Worm (Caenorhabditis elegans) whole organism, L4 larva: Measurements from ENCODE around the gene spo-11.

Experiments used
- D1046.2 ChIP-seq: fragments of 200-800 bp; sonication (Bioruptor generic); IDR thresholded peaks from 2 replicates; pipeline ENCODE4 v1.3.6; 2022; ENCODE audit warnings: missing genetic modification characterization, missing compliant biosample characterization
- F10B5.3 ChIP-seq: sonication (generic microtip); optimal IDR thresholded peaks from 2 replicates; lab custom pipeline; 2016; ENCODE audit warnings: mild to moderate bottlenecking, missing genetic modification characterization, missing compliant biosample characterization
- F49E8.2 ChIP-seq: sonication (generic microtip); optimal IDR thresholded peaks from 2 replicates; lab custom pipeline; 2016; ENCODE audit warnings: missing compliant biosample characterization, mild to moderate bottlenecking, missing genetic modification characterization, borderline replicate concordance
- T26A8.4 ChIP-seq: fragments of 200-800 bp; sonication (Bioruptor generic); IDR thresholded peaks from 2 replicates; pipeline ENCODE4 v1.3.6; 2022; ENCODE audit warnings: missing genetic modification characterization, missing compliant biosample characterization
- Y105C5A.15 ChIP-seq: fragments of 200-800 bp; sonication (Bioruptor generic); IDR thresholded peaks from 2 replicates; pipeline ENCODE4 v1.3.6; 2022; ENCODE audit warnings: missing genetic modification characterization, missing compliant biosample characterization
- ZK546.5 ChIP-seq, 2 experiments: sonication (generic microtip); optimal IDR thresholded peaks; 2 replicates each; lab custom pipeline; 2017; ENCODE audit warnings: missing biosample characterization in 2 of 2, missing genetic modification characterization in 2 of 2
- aha-1 ChIP-seq: fragments of 150-350 bp; peaks from one replicate; lab custom pipeline; 2014; ENCODE audit warnings: missing biosample characterization, missing genetic modification characterization
- arid-1 ChIP-seq: fragments of 200-800 bp; sonication (Bioruptor generic); conservative IDR thresholded peaks from 2 replicates; pipeline ENCODE4 v1.3.6; 2022; ENCODE audit warnings: missing genetic modification reagents, missing genetic modification characterization, missing compliant biosample characterization
- ceh-20 ChIP-seq: fragments of 200-800 bp; sonication (Bioruptor generic); IDR thresholded peaks from 2 replicates; pipeline ENCODE4 v1.3.6; 2022; ENCODE audit warnings: missing genetic modification reagents, missing genetic modification characterization, missing compliant biosample characterization
- ceh-32 ChIP-seq: sonication (generic microtip); optimal IDR thresholded peaks from 2 replicates; lab custom pipeline; 2016; ENCODE audit warnings: mild to moderate bottlenecking, missing genetic modification characterization, missing compliant biosample characterization; ENCODE audit not compliant: poor library complexity
- ceh-62 ChIP-seq: sonication (generic microtip); optimal IDR thresholded peaks from 2 replicates; lab custom pipeline; 2017; ENCODE audit warnings: missing biosample characterization, missing genetic modification characterization
- ceh-82 ChIP-seq: sonication (generic microtip); optimal IDR thresholded peaks from 2 replicates; lab custom pipeline; 2017; ENCODE audit warnings: missing biosample characterization, missing genetic modification characterization
- cey-2 ChIP-seq: sonication (generic microtip); optimal IDR thresholded peaks from 3 replicates; lab custom pipeline; 2017; ENCODE audit warnings: missing genetic modification characterization, mild to moderate bottlenecking, missing compliant biosample characterization, antibody characterized with exemption, borderline replicate concordance; ENCODE audit not compliant: insufficient read depth
- ctbp-1 ChIP-seq: fragments of 200-800 bp; sonication (Bioruptor generic); IDR thresholded peaks from 2 replicates; pipeline ENCODE4 v1.3.6; 2022; ENCODE audit warnings: missing genetic modification reagents, missing genetic modification characterization, missing compliant biosample characterization
- daf-16 ChIP-seq, 3 experiments: sonication (generic microtip); optimal IDR thresholded peaks; 2 replicates each; lab custom pipeline; 2016 to 2017; ENCODE audit warnings: missing genetic modification characterization in 3 of 3, missing genetic modification reagents in 3 of 3, mild to moderate bottlenecking in 2 of 3, missing compliant biosample characterization in 2 of 3, missing biosample characterization in 1 of 3, moderate library complexity in 1 of 3
- daf-19 ChIP-seq: fragments of 200-800 bp; sonication (Bioruptor generic); conservative IDR thresholded peaks from 2 replicates; pipeline ENCODE4 v1.3.6; 2022; ENCODE audit warnings: missing genetic modification characterization, missing compliant biosample characterization
- dmd-8 ChIP-seq: fragments of 200-800 bp; sonication (Bioruptor generic); IDR thresholded peaks from 2 replicates; pipeline ENCODE4 v1.3.6; 2022; ENCODE audit warnings: missing genetic modification characterization, missing compliant biosample characterization
- egl-27 ChIP-seq: sonication (generic microtip); optimal IDR thresholded peaks from 3 replicates; lab custom pipeline; 2017; ENCODE audit warnings: missing biosample characterization, missing genetic modification reagents, missing genetic modification characterization
- hlh-30 ChIP-seq: sonication (generic microtip); optimal IDR thresholded peaks from 2 replicates; lab custom pipeline; 2017; ENCODE audit warnings: antibody characterized with exemption, mild to moderate bottlenecking, missing genetic modification characterization, missing compliant biosample characterization; ENCODE audit not compliant: insufficient read depth
- lim-7 ChIP-seq: fragments of 200-800 bp; sonication (Bioruptor generic); IDR thresholded peaks from 2 replicates; pipeline ENCODE4 v1.3.6; 2022; ENCODE audit warnings: missing genetic modification characterization, missing compliant biosample characterization
- lin-1 ChIP-seq: fragments of 200-800 bp; sonication (Bioruptor generic); IDR thresholded peaks from 2 replicates; pipeline ENCODE4 v1.3.6; 2022; ENCODE audit warnings: missing genetic modification reagents, missing genetic modification characterization, missing compliant biosample characterization
- madf-9 ChIP-seq: fragments of 200-800 bp; sonication (Bioruptor generic); conservative IDR thresholded peaks from 2 replicates; pipeline ENCODE4 v1.3.6; 2022; ENCODE audit warnings: missing genetic modification reagents, missing genetic modification characterization, missing compliant biosample characterization
- nhr-10 ChIP-seq: fragments of 150-350 bp; optimal IDR thresholded peaks from 2 replicates; lab custom pipeline; 2014; ENCODE audit warnings: missing biosample characterization, missing genetic modification characterization
- nhr-11 ChIP-seq: fragments of 150-350 bp; optimal IDR thresholded peaks from 2 replicates; lab custom pipeline; 2014; ENCODE audit warnings: missing biosample characterization, missing genetic modification characterization
- nhr-111 ChIP-seq: fragments of 200-800 bp; sonication (Bioruptor generic); optimal IDR thresholded peaks from 2 replicates; lab custom pipeline; 2018; ENCODE audit warnings: mild to moderate bottlenecking, missing genetic modification characterization, missing compliant biosample characterization
- nhr-48 ChIP-seq: sonication (generic microtip); optimal IDR thresholded peaks from 2 replicates; lab custom pipeline; 2016; ENCODE audit warnings: mild to moderate bottlenecking, missing genetic modification characterization, missing compliant biosample characterization
- nhr-6 ChIP-seq: fragments of 150-350 bp; optimal IDR thresholded peaks from 2 replicates; lab custom pipeline; 2014; ENCODE audit warnings: missing biosample characterization, missing genetic modification characterization
- nhr-76 ChIP-seq: fragments of 150-350 bp; optimal IDR thresholded peaks from 2 replicates; lab custom pipeline; 2014; ENCODE audit warnings: missing biosample characterization, missing genetic modification characterization
- pha-4 ChIP-seq, 2 experiments: fragments of 150-350 bp in 1 of 2; fragments of 200-800 bp in 1 of 2; sonication (Bioruptor generic) in 1 of 2; IDR thresholded peaks in 1 of 2; optimal IDR thresholded peaks in 1 of 2; 2 replicates each; pipeline versions ENCODE4 v1.3.6 to Lab custom; 2014 to 2022; ENCODE audit warnings: missing genetic modification characterization in 2 of 2, missing genetic modification reagents in 2 of 2, missing biosample characterization in 1 of 2, missing compliant biosample characterization in 1 of 2
- pqm-1 ChIP-seq: sonication (generic microtip); optimal IDR thresholded peaks from 2 replicates; lab custom pipeline; 2017; ENCODE audit warnings: missing biosample characterization, missing genetic modification characterization
- rbr-2 ChIP-seq: sonication (generic microtip); optimal IDR thresholded peaks from 2 replicates; lab custom pipeline; 2016; ENCODE audit warnings: missing genotype, missing genetic modification characterization, missing compliant biosample characterization
- saeg-2 ChIP-seq: fragments of 200-800 bp; sonication (Bioruptor generic); IDR thresholded peaks from 2 replicates; pipeline ENCODE4 v1.3.6; 2022; ENCODE audit warnings: missing genetic modification reagents, missing genetic modification characterization, missing compliant biosample characterization
- set-16 ChIP-seq: fragments of 200-800 bp; sonication (Bioruptor generic); IDR thresholded peaks from 2 replicates; pipeline ENCODE4 v1.3.6; 2022; ENCODE audit warnings: missing genetic modification reagents, missing genetic modification characterization, missing compliant biosample characterization
- snpc-4 ChIP-seq: fragments of 150-350 bp; optimal IDR thresholded peaks from 2 replicates; lab custom pipeline; 2014; ENCODE audit warnings: missing biosample characterization, missing genetic modification characterization
- unc-62 ChIP-seq, 3 experiments: fragments of 150-350 bp in 1 of 3; sonication (generic microtip); optimal IDR thresholded peaks in 2 of 3; peaks in 1 of 3; 1 replicate in 1 of 3; 2 replicates in 2 of 3; lab custom pipeline; 2014 to 2017; ENCODE audit warnings: missing biosample characterization in 3 of 3, missing genetic modification characterization in 3 of 3, missing genetic modification reagents in 3 of 3, missing genotype in 1 of 3
- zfp-2 ChIP-seq: sonication (generic microtip); optimal IDR thresholded peaks from 2 replicates; lab custom pipeline; 2016; ENCODE audit warnings: mild to moderate bottlenecking, missing genetic modification characterization, missing compliant biosample characterization
- ztf-11 ChIP-seq: fragments of 150-350 bp; optimal IDR thresholded peaks from 2 replicates; lab custom pipeline; 2014; ENCODE audit warnings: missing biosample characterization, missing genetic modification characterization

The spo-11 gene

DNA sequence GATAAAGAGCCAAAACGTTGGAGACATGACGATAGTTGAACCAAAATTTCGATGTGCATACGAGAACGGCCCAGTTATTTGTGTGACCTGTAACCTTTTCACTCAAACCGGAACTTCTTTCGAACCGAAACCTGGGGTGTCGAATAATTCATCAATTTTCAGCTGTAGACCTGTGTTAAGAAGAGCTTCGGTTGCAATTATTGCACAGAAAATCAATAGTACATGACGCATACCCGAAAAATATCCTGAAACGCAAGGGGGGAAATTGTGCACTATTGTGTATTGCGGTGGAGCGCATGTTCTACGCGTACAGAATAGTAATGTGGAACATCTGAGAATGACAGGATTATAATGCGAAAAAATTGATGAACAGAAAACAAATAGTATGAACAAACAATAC lies 14.9 kb downstream of the spo-11 start, which contains the start of gene pigk-1 (continued):
- TF ChIP-seq madf-9 (GFP tag; lab: Robert Waterston, UW): 0 out of 2 replicates have a peak, but pooled peaks have one; percentile 17
- no peak for TF ChIP-seq pqm-1 (tag; lab: Kevin White, UChicago)
- TF ChIP-seq saeg-2 (GFP tag; lab: Robert Waterston, UW): no peak
- TF ChIP-seq nhr-48 (tag; lab: Kevin White, UChicago): no peak
- TF ChIP-seq F49E8.2 (tag; lab: Kevin White, UChicago): peak; percentile 58
- TF ChIP-seq pha-4 (GFP tag; IDR thresholded peaks at IDR 0.05; lab: Robert Waterston, UW): peak; percentile 54; the same call in 1 of the 2 replicates
- TF ChIP-seq pha-4 (tag; optimal IDR thresholded peaks at IDR 0.05; lab: Kevin White, UChicago): no peak
- TF ChIP-seq ztf-11 (tag; lab: Kevin White, UChicago): no peak
- no peak for TF ChIP-seq aha-1 (tag; lab: Kevin White, UChicago)
- TF ChIP-seq daf-19 (GFP tag; lab: Robert Waterston, UW): 0 out of 2 replicates have a peak, but pooled peaks have one; percentile 41
- peak; percentile 12; the same call in 1 of the 2 replicates for TF ChIP-seq ctbp-1 (GFP tag; lab: Robert Waterston, UW)
- no peak for TF ChIP-seq ceh-20

DNA sequence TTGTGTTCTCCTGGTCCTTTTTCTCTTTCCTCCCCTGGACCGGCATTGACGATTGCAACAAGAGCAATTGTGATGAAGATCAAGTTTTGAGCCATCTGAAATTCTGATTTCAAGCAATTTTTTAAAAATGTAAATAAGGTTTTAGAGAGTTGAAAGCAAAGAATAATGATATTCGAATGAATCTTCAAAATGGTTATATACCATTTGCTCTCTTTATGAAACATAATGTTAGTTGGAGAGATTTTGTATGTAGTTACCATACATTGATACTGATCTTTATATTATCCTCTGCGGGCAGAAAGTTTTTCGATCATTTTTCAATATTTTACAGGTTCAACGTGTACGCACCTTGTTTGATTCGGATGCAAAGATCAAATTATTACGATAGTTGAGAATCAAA lies 18.9 kb downstream of the spo-11 start, which contains the start of gene srlf-24:
Gene srlf-24 (minus strand): TSS at position 101 of the 400 bp plus-strand sequence.
- no peak for TF ChIP-seq nhr-11 (tag; lab: Kevin White, UChicago)
- TF ChIP-seq dmd-8 (GFP tag; lab: Robert Waterston, UW): no peak
- TF ChIP-seq nhr-111: no peak
- no peak for TF ChIP-seq ceh-62
- no peak for TF ChIP-seq rbr-2
- TF ChIP-seq F49E8.2 (tag; lab: Kevin White, UChicago): no peak
- TF ChIP-seq nhr-6 (tag; lab: Kevin White, UChicago): no peak
- TF ChIP-seq ctbp-1 (GFP tag; lab: Robert Waterston, UW): no peak
- TF ChIP-seq pha-4 (GFP tag; IDR thresholded peaks at IDR 0.05; lab: Robert Waterston, UW): no peak
- TF ChIP-seq pha-4 (tag; optimal IDR thresholded peaks at IDR 0.05; lab: Kevin White, UChicago): no peak
- TF ChIP-seq T26A8.4 (GFP tag; lab: Robert Waterston, UW): no peak
- TF ChIP-seq snpc-4 (tag; lab: Kevin White, UChicago): no peak
- no peak for TF ChIP-seq arid-1 (GFP tag; lab: Robert Waterston, UW)
- no peak for TF ChIP-seq ceh-32 (tag; lab: Kevin White, UChicago)
- no peak for TF ChIP-seq egl-27
- TF ChIP-seq cey-2 (tag; lab: Kevin White, UChicago): no peak
- TF ChIP-seq F10B5.3 (tag; lab: Kevin White, UChicago): no peak
- TF ChIP-seq ZK546.5 (tag; optimal IDR thresholded peaks at IDR 0.05; lab: Kevin White, UChicago): no peak
- no peak for TF ChIP-seq nhr-76 (tag; lab: Kevin White, UChicago)
- no peak for TF ChIP-seq hlh-30 (tag; lab: Kevin White, UChicago)

DNA sequence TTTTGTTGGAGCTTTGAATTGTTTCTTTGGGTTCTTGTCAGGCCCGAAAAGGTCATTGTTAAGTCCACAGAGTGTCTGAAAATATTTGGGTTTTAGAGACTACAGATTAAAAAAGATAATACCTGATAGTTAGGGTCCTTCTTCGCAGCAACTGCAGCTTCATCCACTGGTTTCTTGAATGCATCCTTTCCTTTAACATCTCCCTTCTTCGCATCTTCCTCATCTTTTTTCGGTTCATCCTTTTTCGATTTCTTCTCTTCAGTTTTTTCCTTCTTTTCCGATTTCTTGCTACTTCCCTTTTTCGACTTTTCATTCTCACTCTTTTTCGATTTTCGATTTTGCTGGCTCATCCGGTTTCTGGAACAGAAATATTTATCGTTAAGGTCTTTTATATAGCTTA lies 21.2 kb downstream of the spo-11 start:
- TF ChIP-seq ceh-20 (no peak), unc-62 (GFP tag; optimal IDR thresholded peaks at IDR 0.05 in 1 of 2; lab: Kevin White, UChicago) (peak in 1 of 2 experiments; percentile 85), unc-62 (tag; optimal IDR thresholded peaks at IDR 0.05; lab: Kevin White, UChicago) (no peak)

DNA sequence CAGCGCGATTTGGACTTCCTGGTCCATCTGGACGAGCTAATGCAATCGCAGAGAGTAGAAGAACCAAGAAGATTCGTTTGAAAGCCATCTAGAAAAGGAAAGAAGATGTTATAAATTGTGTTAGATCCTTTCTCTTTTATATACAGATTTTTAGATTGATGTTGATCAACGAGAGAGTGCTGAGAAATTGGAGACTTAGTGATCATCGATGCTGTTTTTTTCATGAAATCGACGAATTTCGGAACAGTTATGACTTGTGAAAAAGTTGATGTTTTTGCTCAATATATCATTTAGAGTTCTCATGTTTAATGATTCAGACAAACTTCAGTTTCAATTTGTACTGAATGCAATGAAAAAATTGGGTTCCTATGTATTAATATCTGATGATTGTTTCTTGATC lies 22.1 kb downstream of the spo-11 start, which contains the start of gene srlf-17:
Gene srlf-17 (minus strand): TSS at position 101 of the 400 bp plus-strand sequence.
- no peak for TF ChIP-seq zfp-2 (tag; lab: Kevin White, UChicago)
- TF ChIP-seq daf-16 (GFP tag; optimal IDR thresholded peaks at IDR 0.05; lab: Kevin White, UChicago): no peak
- TF ChIP-seq daf-16 (tag; optimal IDR thresholded peaks at IDR 0.05; lab: Kevin White, UChicago): no peak
- no peak for TF ChIP-seq dmd-8 (GFP tag; lab: Robert Waterston, UW)
- TF ChIP-seq D1046.2 (GFP tag; lab: Robert Waterston, UW): no peak
- TF ChIP-seq set-16 (GFP tag; lab: Robert Waterston, UW): no peak
- TF ChIP-seq nhr-48 (tag; lab: Kevin White, UChicago): no peak
- TF ChIP-seq nhr-10 (tag; lab: Kevin White, UChicago): no peak
- TF ChIP-seq cey-2 (tag; lab: Kevin White, UChicago): no peak
- no peak for TF ChIP-seq daf-19 (GFP tag; lab: Robert Waterston, UW)
- no peak for TF ChIP-seq ceh-82 (tag; lab: Kevin White, UChicago)
- no peak for TF ChIP-seq Y105C5A.15 (GFP tag; lab: Robert Waterston, UW)
- no peak for TF ChIP-seq lim-7 (GFP tag; lab: Robert Waterston, UW)
- TF ChIP-seq lin-1 (GFP tag; lab: Robert Waterston, UW): no peak
- TF ChIP-seq, all 104 proteins: peak for 0
